Worm (Caenorhabditis elegans) whole organism, mixed stage, embryonic: ENCODE measurements around the gene cyn-4.

Experiments used
- M03D4.4 ChIP-seq: sonication (generic microtip); optimal IDR thresholded peaks from 2 replicates; lab custom pipeline; 2017; ENCODE audit warnings: mild to moderate bottlenecking, missing genetic modification characterization, missing compliant biosample characterization
- bed-3 ChIP-seq: fragments of 200-800 bp; sonication (Bioruptor generic); optimal IDR thresholded peaks from 3 replicates; lab custom pipeline; 2018; ENCODE audit warnings: mild to moderate bottlenecking, missing genetic modification characterization, moderate library complexity, missing compliant biosample characterization
- ceh-39 ChIP-seq: fragments of 150-350 bp; optimal IDR thresholded peaks from 2 replicates; lab custom pipeline; 2014; ENCODE audit warnings: missing biosample characterization, missing genetic modification characterization
- ceh-43 ChIP-seq: fragments of 200-800 bp; sonication (Bioruptor generic); optimal IDR thresholded peaks from 2 replicates; lab custom pipeline; 2018; ENCODE audit warnings: mild to moderate bottlenecking, missing genetic modification characterization, moderate library complexity, missing compliant biosample characterization
- ces-1 ChIP-seq: fragments of 150-350 bp; optimal IDR thresholded peaks from 2 replicates; lab custom pipeline; 2014; ENCODE audit warnings: missing biosample characterization, missing genetic modification reagents, missing genetic modification characterization
- cnd-1 ChIP-seq: fragments of 200-800 bp; sonication (Bioruptor generic); optimal IDR thresholded peaks from 2 replicates; lab custom pipeline; 2018; ENCODE audit warnings: mild to moderate bottlenecking, missing genetic modification characterization, missing compliant biosample characterization
- drap-1 ChIP-seq: fragments of 200-800 bp; sonication (Bioruptor generic); optimal IDR thresholded peaks from 3 replicates; lab custom pipeline; 2018; ENCODE audit warnings: mild to moderate bottlenecking, missing genetic modification characterization, missing compliant biosample characterization
- elt-1 ChIP-seq: sonication (generic microtip); optimal IDR thresholded peaks from 2 replicates; lab custom pipeline; 2017; ENCODE audit warnings: missing genetic modification characterization, mild to moderate bottlenecking, missing compliant biosample characterization, antibody characterized with exemption, moderate library complexity, borderline replicate concordance; ENCODE audit not compliant: insufficient read depth
- elt-3 ChIP-seq: fragments of 150-350 bp; optimal IDR thresholded peaks from 2 replicates; lab custom pipeline; 2014; ENCODE audit warnings: missing biosample characterization, missing genetic modification characterization
- ham-2 ChIP-seq: fragments of 200-800 bp; sonication (Bioruptor generic); optimal IDR thresholded peaks from 2 replicates; lab custom pipeline; 2018; ENCODE audit warnings: mild to moderate bottlenecking, missing genetic modification characterization, missing compliant biosample characterization
- hlh-1 ChIP-seq: fragments of 150-350 bp; optimal IDR thresholded peaks from 2 replicates; lab custom pipeline; 2014; ENCODE audit warnings: missing biosample characterization, missing genetic modification reagents, missing genetic modification characterization
- lin-13 ChIP-seq: fragments of 150-350 bp; optimal IDR thresholded peaks from 2 replicates; lab custom pipeline; 2014; ENCODE audit warnings: missing biosample characterization, missing genetic modification characterization
- lin-32 ChIP-seq: fragments of 200-800 bp; sonication (Bioruptor generic); optimal IDR thresholded peaks from 2 replicates; lab custom pipeline; 2018; ENCODE audit warnings: mild to moderate bottlenecking, missing genetic modification characterization, missing compliant biosample characterization
- lsy-2 ChIP-seq: fragments of 150-350 bp; optimal IDR thresholded peaks from 2 replicates; lab custom pipeline; 2014; ENCODE audit warnings: missing biosample characterization, missing genetic modification characterization
- mab-5 ChIP-seq: fragments of 150-350 bp; optimal IDR thresholded peaks from 2 replicates; lab custom pipeline; 2014; ENCODE audit warnings: missing biosample characterization, missing genetic modification characterization
- mep-1 ChIP-seq: fragments of 150-350 bp; optimal IDR thresholded peaks from 2 replicates; lab custom pipeline; 2017; ENCODE audit warnings: missing biosample characterization, missing genetic modification reagents, missing genetic modification characterization, inconsistent platforms
- nhr-2 ChIP-seq: fragments of 150-350 bp; optimal IDR thresholded peaks from 2 replicates; lab custom pipeline; 2014; ENCODE audit warnings: missing biosample characterization, missing genetic modification characterization
- nhr-237 ChIP-seq: fragments of 150-350 bp; optimal IDR thresholded peaks from 2 replicates; lab custom pipeline; 2014; ENCODE audit warnings: missing biosample characterization, missing genetic modification characterization
- nhr-76 ChIP-seq: sonication (generic microtip); optimal IDR thresholded peaks from 2 replicates; lab custom pipeline; 2017; ENCODE audit warnings: missing biosample characterization, missing genetic modification characterization
- pha-4 ChIP-seq: fragments of 150-350 bp; optimal IDR thresholded peaks from 2 replicates; lab custom pipeline; 2018; ENCODE audit warnings: missing biosample characterization, missing genetic modification reagents, missing genetic modification characterization
- sem-2 ChIP-seq: fragments of 200-800 bp; sonication (Bioruptor generic); optimal IDR thresholded peaks from 2 replicates; lab custom pipeline; 2018; ENCODE audit warnings: mild to moderate bottlenecking, missing genetic modification characterization, missing compliant biosample characterization
- snpc-4 ChIP-seq: fragments of 150-350 bp; optimal IDR thresholded peaks from 2 replicates; lab custom pipeline; 2014; ENCODE audit warnings: missing biosample characterization, missing genetic modification characterization
- sptf-1 ChIP-seq: sonication (generic microtip); optimal IDR thresholded peaks from 2 replicates; lab custom pipeline; 2017; ENCODE audit warnings: mild to moderate bottlenecking, missing genetic modification characterization, moderate library complexity, missing compliant biosample characterization
- unc-39 ChIP-seq: fragments of 150-350 bp; optimal IDR thresholded peaks from 2 replicates; lab custom pipeline; 2014; ENCODE audit warnings: missing biosample characterization, missing genetic modification characterization
- unc-62 ChIP-seq: fragments of 150-350 bp; optimal IDR thresholded peaks from 2 replicates; lab custom pipeline; 2014; ENCODE audit warnings: missing biosample characterization, missing genetic modification reagents, missing genetic modification characterization

cyn-4 gene

DNA sequence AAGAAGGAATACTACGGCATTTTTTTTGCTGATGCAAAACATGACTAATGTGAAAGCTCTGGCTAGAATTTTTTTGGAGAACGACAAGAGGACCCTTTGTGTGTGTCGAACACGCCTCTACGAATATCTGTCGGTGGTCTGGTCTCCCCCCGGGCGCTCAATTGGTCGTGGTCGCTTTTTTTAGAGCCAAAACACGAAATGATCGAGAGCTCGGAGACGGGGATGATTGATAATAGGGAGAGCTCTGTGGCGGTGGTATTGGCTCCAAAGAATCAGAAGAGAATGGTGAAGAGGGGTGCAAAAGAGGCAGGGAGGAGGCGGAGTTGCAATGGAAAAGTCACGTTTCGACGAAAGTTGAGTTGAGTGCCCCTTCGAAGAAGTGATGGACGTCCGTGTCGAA is 42.8 kb downstream of the cyn-4 start:
- TF ChIP-seq lin-32 (GFP tag; lab: Kevin White, UChicago) (no peak), snpc-4 (tag; lab: Kevin White, UChicago) (no peak), bed-3 (GFP tag; lab: Kevin White, UChicago) (no peak)

DNA sequence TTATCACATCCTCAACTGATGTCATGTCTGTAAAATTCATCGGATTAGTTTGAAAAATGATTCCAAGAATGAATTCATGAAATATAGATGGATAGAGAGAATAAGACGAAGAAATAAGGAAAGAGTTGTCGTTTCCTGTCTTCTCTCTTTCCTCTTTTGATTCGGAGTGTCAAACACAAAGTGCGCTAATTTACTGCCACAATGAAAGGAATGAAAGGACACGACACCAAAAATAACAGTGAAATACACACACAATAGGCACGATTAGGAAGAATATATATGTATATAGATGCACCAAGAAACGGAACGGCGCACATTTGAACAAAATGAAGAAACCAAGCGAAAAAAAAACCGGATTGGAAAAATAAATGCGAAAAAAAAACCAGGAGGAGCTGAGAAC is 43.3 kb downstream of the cyn-4 start, which contains the start of gene VM106R.1:
VM106R.1 (minus strand) TSS at position 101 of the 400 bp plus-strand sequence.
- no peak for TF ChIP-seq nhr-2 (tag; lab: Kevin White, UChicago)
- TF ChIP-seq ceh-39 (tag; lab: Kevin White, UChicago): no peak
- TF ChIP-seq mab-5 (tag; lab: Kevin White, UChicago): no peak
- TF ChIP-seq ham-2 (GFP tag; lab: Kevin White, UChicago): no peak
- no peak for TF ChIP-seq ceh-43
- TF ChIP-seq M03D4.4 (tag; lab: Kevin White, UChicago): no peak
- no peak for TF ChIP-seq sem-2 (GFP tag; lab: Kevin White, UChicago)
- no peak for TF ChIP-seq elt-3 (tag; lab: Kevin White, UChicago)
- TF ChIP-seq lsy-2 (tag; lab: Kevin White, UChicago): no peak
- TF ChIP-seq nhr-76 (tag; lab: Kevin White, UChicago): no peak
- no peak for TF ChIP-seq elt-1
- no peak for TF ChIP-seq sptf-1 (tag; lab: Kevin White, UChicago)
- no peak for TF ChIP-seq unc-39 (tag; lab: Kevin White, UChicago)
- no peak for TF ChIP-seq ces-1 (GFP tag; lab: Kevin White, UChicago)
- TF ChIP-seq, all 35 proteins: peak for 0

ce11 chrII:10824046-10824445 is 48.4 kb downstream of the cyn-4 start, which contains the start of the genes R06F6.12 and mix-1:
Gene R06F6.12 (minus strand): TSS chrII:10824081.
Gene mix-1 (plus strand): TSS chrII:10824246.
- TF ChIP-seq unc-62 (GFP tag; lab: Kevin White, UChicago): peak; percentile 5
- TF ChIP-seq cnd-1: no peak
- peak; percentile 14 for TF ChIP-seq ceh-39 (tag; lab: Kevin White, UChicago)
- TF ChIP-seq lin-13: peak; percentile 45
- TF ChIP-seq elt-1: no peak
- peak; percentile 37 for TF ChIP-seq ces-1 (GFP tag; lab: Kevin White, UChicago)
- no peak for TF ChIP-seq unc-39 (tag; lab: Kevin White, UChicago)
- peak; percentile 65 for TF ChIP-seq lsy-2 (tag; lab: Kevin White, UChicago)
- peak; percentile 24 for TF ChIP-seq M03D4.4 (tag; lab: Kevin White, UChicago)
- no peak for TF ChIP-seq lin-32 (GFP tag; lab: Kevin White, UChicago)
- peak; percentile 12 for TF ChIP-seq nhr-237 (tag; lab: Kevin White, UChicago)
- TF ChIP-seq drap-1 (GFP tag; lab: Kevin White, UChicago): peak; percentile 36
- TF ChIP-seq pha-4: peak; percentile 16
- TF ChIP-seq sptf-1 (tag; lab: Kevin White, UChicago): peak; percentile 34
- peak; percentile 29 for TF ChIP-seq hlh-1 (tag; lab: Kevin White, UChicago)
- peak; percentile 65 for TF ChIP-seq mep-1
- TF ChIP-seq, all 35 proteins: peak for 12
